Fruit fly (Drosophila melanogaster) whole organism, embryonic: ENCODE results near the gene Syx1A.
A peak's percentile ranks its signal among the peaks of the same experiment; 100 is the strongest.

Experiments
- B-H1 ChIP-seq: fragments of 200-800 bp; sonication (Bioruptor generic); IDR thresholded peaks from 3 replicates; pipeline ENCODE4 v1.3.6; 2022; ENCODE audit warnings: missing biosample characterization, missing genetic modification characterization
- B-H2 ChIP-seq: fragments of 200-800 bp; sonication (Bioruptor generic); optimal IDR thresholded peaks from 2 replicates; lab custom pipeline; 2018; ENCODE audit warnings: missing biosample characterization, mild to moderate bottlenecking, missing genetic modification characterization
- CG10565 ChIP-seq: fragments of 200-800 bp; sonication (Bioruptor generic); optimal IDR thresholded peaks from 3 replicates; lab custom pipeline; 2016; ENCODE audit warnings: missing biosample characterization, mild to moderate bottlenecking, missing genetic modification characterization
- CG10654 ChIP-seq: fragments of 200-800 bp; sonication (Bioruptor generic); optimal IDR thresholded peaks from 2 replicates; lab custom pipeline; 2016; ENCODE audit warnings: missing biosample characterization, missing genetic modification characterization
- CG11695 ChIP-seq: fragments of 200-800 bp; sonication (Bioruptor generic); IDR thresholded peaks from 3 replicates; pipeline ENCODE4 v1.3.6; 2022; ENCODE audit warnings: missing biosample characterization, missing genetic modification characterization
- CG12155 ChIP-seq: fragments of 200-800 bp; sonication (Bioruptor generic); optimal IDR thresholded peaks from 3 replicates; lab custom pipeline; 2016; ENCODE audit warnings: missing biosample characterization, missing genetic modification characterization
- CG1529 ChIP-seq: fragments of 200-800 bp; sonication (Bioruptor generic); optimal IDR thresholded peaks from 3 replicates; lab custom pipeline; 2018; ENCODE audit warnings: missing biosample characterization, missing genetic modification characterization
- CG30431 ChIP-seq: fragments of 200-800 bp; sonication (Bioruptor generic); optimal IDR thresholded peaks from 2 replicates; lab custom pipeline; 2017; ENCODE audit warnings: missing biosample characterization, missing genetic modification characterization
- CG32767 ChIP-seq: fragments of 200-800 bp; sonication (Bioruptor generic); IDR thresholded peaks from 2 replicates; pipeline ENCODE4 v1.3.6; 2022; ENCODE audit warnings: missing biosample characterization, missing genetic modification characterization
- CG33213 ChIP-seq: fragments of 200-800 bp; sonication (Bioruptor generic); optimal IDR thresholded peaks from 3 replicates; lab custom pipeline; 2016; ENCODE audit warnings: missing biosample characterization, missing genetic modification characterization
- CG3847 ChIP-seq: fragments of 200-800 bp; sonication (Bioruptor generic); IDR thresholded peaks from 2 replicates; pipeline ENCODE4 v1.3.6; 2022; ENCODE audit warnings: missing biosample characterization, missing genetic modification characterization
- CG42726 ChIP-seq: fragments of 200-800 bp; sonication (Bioruptor generic); IDR thresholded peaks from 2 replicates; pipeline ENCODE4 v1.3.6; 2022; ENCODE audit warnings: missing biosample characterization, missing genetic modification characterization; ENCODE audit not compliant: partially characterized antibody
- CG4617 ChIP-seq: fragments of 200-800 bp; sonication (Bioruptor generic); optimal IDR thresholded peaks from 3 replicates; lab custom pipeline; 2016; ENCODE audit warnings: missing biosample characterization, missing genetic modification characterization, borderline replicate concordance
- CG4707 ChIP-seq: fragments of 200-800 bp; sonication (Bioruptor generic); optimal IDR thresholded peaks from 2 replicates; lab custom pipeline; 2018; ENCODE audit warnings: missing biosample characterization, mild to moderate bottlenecking, missing genetic modification characterization, moderate library complexity
- CG5953 ChIP-seq: fragments of 200-800 bp; sonication (Bioruptor generic); IDR thresholded peaks from 2 replicates; pipeline ENCODE4 v1.3.6; 2022; ENCODE audit warnings: missing biosample characterization, missing genetic modification characterization
- CG7556 ChIP-seq: fragments of 200-800 bp; sonication (Bioruptor generic); optimal IDR thresholded peaks from 2 replicates; lab custom pipeline; 2017; ENCODE audit warnings: missing biosample characterization, mild to moderate bottlenecking, missing genetic modification characterization
- CG7928 ChIP-seq: fragments of 200-800 bp; sonication (Bioruptor generic); optimal IDR thresholded peaks from 2 replicates; lab custom pipeline; 2017; ENCODE audit warnings: missing biosample characterization, mild to moderate bottlenecking, missing genetic modification characterization
- CG8290 ChIP-seq, 3 experiments: fragments of 200-800 bp; sonication (Bioruptor generic); optimal IDR thresholded peaks; 2 replicates each; lab custom pipeline; 2016 to 2019; ENCODE audit warnings: missing biosample characterization in 3 of 3, missing genetic modification characterization in 3 of 3, mild to moderate bottlenecking in 2 of 3, moderate library complexity in 1 of 3
- CG8765 ChIP-seq: fragments of 200-800 bp; sonication (Bioruptor generic); IDR thresholded peaks from 2 replicates; pipeline ENCODE4 v1.3.6; 2022; ENCODE audit warnings: missing biosample characterization, missing genetic modification characterization
- CG8924 ChIP-seq: fragments of 200-800 bp; optimal IDR thresholded peaks from 3 replicates; lab custom pipeline; 2019; ENCODE audit warnings: missing biosample characterization, mild to moderate bottlenecking, missing genetic modification characterization, moderate library complexity
- Gsc ChIP-seq: fragments of 200-800 bp; sonication (Bioruptor generic); IDR thresholded peaks from 2 replicates; pipeline ENCODE4 v1.3.6; 2022; ENCODE audit warnings: missing biosample characterization, missing genetic modification characterization
- Lpt ChIP-seq: fragments of >200 bp; optimal IDR thresholded peaks from 2 replicates; lab custom pipeline; 2018; ENCODE audit warnings: missing biosample characterization, missing genetic modification characterization
- MESR4 ChIP-seq: fragments of 200-800 bp; sonication (Bioruptor generic); optimal IDR thresholded peaks from 2 replicates; lab custom pipeline; 2018; ENCODE audit warnings: missing biosample characterization, mild to moderate bottlenecking, missing genetic modification characterization, moderate library complexity
- NK7.1 ChIP-seq: fragments of 200-800 bp; sonication (Bioruptor generic); optimal IDR thresholded peaks from 3 replicates; lab custom pipeline; 2016; ENCODE audit warnings: missing biosample characterization, missing genetic modification characterization
- Rfx ChIP-seq: fragments of 200-800 bp; sonication (Bioruptor generic); IDR thresholded peaks from 2 replicates; pipeline ENCODE4 v1.3.6; 2022; ENCODE audit warnings: missing biosample characterization, missing genetic modification characterization
- ap ChIP-seq: fragments of 200-800 bp; sonication (Bioruptor generic); IDR thresholded peaks from 2 replicates; pipeline ENCODE4 v1.3.6; 2022; ENCODE audit warnings: missing biosample characterization, missing genetic modification characterization
- bsh ChIP-seq, 2 experiments: fragments of 200-800 bp; sonication (Bioruptor generic); optimal IDR thresholded peaks; 2 replicates each; lab custom pipeline; 2017 to 2018; ENCODE audit warnings: mild to moderate bottlenecking in 2 of 2, missing biosample characterization in 2 of 2, missing genetic modification characterization in 2 of 2, moderate library complexity in 1 of 2
- cad ChIP-seq: fragments of >200 bp; optimal IDR thresholded peaks from 2 replicates; lab custom pipeline; 2017; ENCODE audit warnings: missing biosample characterization, missing genetic modification characterization
- cato ChIP-seq: fragments of 200-800 bp; sonication (Bioruptor generic); optimal IDR thresholded peaks from 2 replicates; lab custom pipeline; 2016; ENCODE audit warnings: missing biosample characterization, missing genetic modification characterization, borderline replicate concordance
- cg ChIP-seq: fragments of 200-800 bp; sonication (Bioruptor generic); optimal IDR thresholded peaks from 3 replicates; lab custom pipeline; 2019; ENCODE audit warnings: missing biosample characterization, mild to moderate bottlenecking, missing genetic modification characterization, moderate library complexity
- chn ChIP-seq: fragments of 200-800 bp; sonication (Bioruptor generic); optimal IDR thresholded peaks from 2 replicates; lab custom pipeline; 2016; ENCODE audit warnings: missing biosample characterization, missing genetic modification characterization
- dm ChIP-seq: fragments of 200-800 bp; sonication (Bioruptor generic); optimal IDR thresholded peaks from 3 replicates; lab custom pipeline; 2016; ENCODE audit warnings: missing biosample characterization, missing genetic modification characterization
- gcm ChIP-seq: fragments of 200-800 bp; sonication (Bioruptor generic); optimal IDR thresholded peaks from 2 replicates; lab custom pipeline; 2019; ENCODE audit warnings: missing biosample characterization, mild to moderate bottlenecking, missing genetic modification characterization, moderate library complexity
- hkb ChIP-seq, 2 experiments: fragments of 200-800 bp in 1 of 2; fragments of >200 bp in 1 of 2; sonication (Bioruptor generic) in 1 of 2; IDR thresholded peaks in 1 of 2; optimal IDR thresholded peaks in 1 of 2; 2 replicates each; pipeline versions ENCODE4 v1.3.6 to Lab custom; 2017 to 2022; ENCODE audit warnings: missing biosample characterization in 1 of 2, missing genetic modification characterization in 1 of 2
- ind ChIP-seq: fragments of 200-800 bp; sonication (Bioruptor generic); optimal IDR thresholded peaks from 3 replicates; lab custom pipeline; 2016; ENCODE audit warnings: missing biosample characterization, missing genetic modification characterization
- jumu ChIP-seq: fragments of 200-800 bp; sonication (Bioruptor generic); optimal IDR thresholded peaks from 3 replicates; lab custom pipeline; 2016; ENCODE audit warnings: missing biosample characterization, missing genetic modification characterization
- kay ChIP-seq: fragments of 200-800 bp; sonication (Bioruptor generic); optimal IDR thresholded peaks from 2 replicates; lab custom pipeline; 2016; ENCODE audit warnings: missing biosample characterization, missing genetic modification characterization
- lov ChIP-seq, 2 experiments: fragments of 200-800 bp in 1 of 2; fragments of >200 bp in 1 of 2; sonication (Bioruptor generic) in 1 of 2; IDR thresholded peaks in 1 of 2; optimal IDR thresholded peaks in 1 of 2; 2 replicates in 1 of 2; 3 replicates in 1 of 2; pipeline versions ENCODE4 v1.3.6 to Lab custom; 2017 to 2022; ENCODE audit warnings: missing biosample characterization in 1 of 2, missing genetic modification characterization in 1 of 2
- pzg ChIP-seq: fragments of 200-800 bp; sonication (Bioruptor generic); optimal IDR thresholded peaks from 3 replicates; lab custom pipeline; 2018; ENCODE audit warnings: missing biosample characterization, mild to moderate bottlenecking, missing genetic modification characterization, moderate library complexity
- ranshi ChIP-seq: fragments of 200-800 bp; sonication (Bioruptor generic); IDR thresholded peaks from 2 replicates; pipeline ENCODE4 v1.3.6; 2022; ENCODE audit warnings: missing biosample characterization, missing genetic modification characterization
- row ChIP-seq: fragments of 200-800 bp; sonication (Bioruptor generic); IDR thresholded peaks from 3 replicates; pipeline ENCODE4 v1.3.6; 2022; ENCODE audit warnings: missing biosample characterization, missing genetic modification characterization
- unc-4 ChIP-seq: fragments of 200-800 bp; sonication (Bioruptor generic); IDR thresholded peaks from 2 replicates; pipeline ENCODE4 v1.3.6; 2022; ENCODE audit warnings: missing biosample characterization, missing genetic modification characterization; ENCODE audit not compliant: partially characterized antibody

Syx1A gene

dm6 chr3R:24057188-24057587, 48.4 kb downstream of the Syx1A start, which contains the start of gene Hsp68 (continued):
- TF ChIP-seq CG8924 (tag; lab: Kevin White, UChicago) (peak; percentile 34), lov (optimal IDR thresholded peaks at IDR 0.05; lab: Kevin White, UChicago) (no peak), lov (GFP tag; IDR thresholded peaks at IDR 0.05; lab: Robert Waterston, UW) (no peak), unc-4 (0 out of 2 replicates have a peak, but pooled peaks have one; percentile 34), dm (GFP tag; lab: Kevin White, UChicago) (no peak), kay (no peak), CG32767 (GFP tag; lab: Robert Waterston, UW) (no peak), NK7.1 (GFP tag; lab: Kevin White, UChicago) (no peak), ap (no peak), CG30431 (GFP tag; lab: Kevin White, UChicago) (no peak), cato (no peak), ind (GFP tag; lab: Kevin White, UChicago) (no peak), Rfx (GFP tag; lab: Robert Waterston, UW) (0 out of 2 replicates have a peak, but pooled peaks have one; percentile 25), CG10654 (GFP tag; lab: Kevin White, UChicago) (no peak), CG10565 (GFP tag; lab: Kevin White, UChicago) (no peak), CG33213 (GFP tag; lab: Kevin White, UChicago) (no peak), chn (GFP tag; lab: Kevin White, UChicago) (no peak), cg (GFP tag; lab: Kevin White, UChicago) (peak; percentile 10), B-H1 (GFP tag; lab: Robert Waterston, UW) (no peak), bsh (GFP tag; optimal IDR thresholded peaks at IDR 0.05; lab: Kevin White, UChicago) (peak in 1 of 2 experiments; percentile 13), CG7928 (no peak), CG1529 (GFP tag; lab: Kevin White, UChicago) (peak; percentile 0), B-H2 (GFP tag; lab: Kevin White, UChicago) (peak; percentile 1), CG7556 (GFP tag; lab: Kevin White, UChicago) (no peak), cad (GFP tag; lab: Kevin White, UChicago) (peak; percentile 52), pzg (GFP tag; lab: Kevin White, UChicago) (peak; percentile 15), gcm (GFP tag; lab: Kevin White, UChicago) (peak; percentile 40), Gsc (no peak), CG4617 (GFP tag; lab: Kevin White, UChicago) (no peak), jumu (GFP tag; lab: Kevin White, UChicago) (no peak), CG3847 (GFP tag; lab: Robert Waterston, UW) (no peak), CG8765 (GFP tag; lab: Robert Waterston, UW) (no peak), CG4707 (GFP tag; lab: Kevin White, UChicago) (peak; percentile 30), hkb (optimal IDR thresholded peaks at IDR 0.05; lab: Kevin White, UChicago) (no peak), hkb (GFP tag; IDR thresholded peaks at IDR 0.05; lab: Robert Waterston, UW) (no peak), Lpt (GFP tag; lab: Kevin White, UChicago) (no peak), ranshi (GFP tag; lab: Robert Waterston, UW) (no peak), CG12155 (GFP tag; lab: Kevin White, UChicago) (no peak), CG11695 (GFP tag; lab: Robert Waterston, UW) (0 out of 3 replicates have a peak, but pooled peaks have one; percentile 11), row (GFP tag; lab: Robert Waterston, UW) (no peak), CG42726 (no peak), CG5953 (GFP tag; lab: Robert Waterston, UW) (no peak), MESR4 (GFP tag; lab: Kevin White, UChicago) (peak; percentile 35), CG8290 (GFP tag; optimal IDR thresholded peaks at IDR 0.05; lab: Kevin White, UChicago) (no peak), CG8290 (tag; optimal IDR thresholded peaks at IDR 0.05; lab: Kevin White, UChicago) (peak; percentile 37 to 58)
